Worm (Caenorhabditis elegans) whole organism, young adult: ENCODE results near the gene Y69A2AR.50.

ENCODE experiments used
- T07F8.4 ChIP-seq: sonication (generic microtip); optimal IDR thresholded peaks from 2 replicates; lab custom pipeline; 2016; ENCODE audit warnings: mild to moderate bottlenecking, missing genetic modification characterization, moderate library complexity, missing compliant biosample characterization
- cebp-1 ChIP-seq, 2 experiments: fragments of 200-800 bp in 1 of 2; sonication (Bioruptor generic) in 1 of 2; sonication (generic microtip) in 1 of 2; IDR thresholded peaks in 1 of 2; optimal IDR thresholded peaks in 1 of 2; 2 replicates each; pipeline versions ENCODE4 v1.3.6 to Lab custom; 2017 to 2022; ENCODE audit warnings: missing compliant biosample characterization in 2 of 2, missing genetic modification characterization in 2 of 2, mild to moderate bottlenecking in 1 of 2, missing genetic modification reagents in 1 of 2, moderate library complexity in 1 of 2
- ceh-91 ChIP-seq: fragments of 200-800 bp; sonication (Bioruptor generic); IDR thresholded peaks from 2 replicates; pipeline ENCODE4 v1.3.6; 2022; ENCODE audit warnings: missing genetic modification reagents, missing genetic modification characterization, missing compliant biosample characterization
- die-1 ChIP-seq: sonication (generic microtip); optimal IDR thresholded peaks from 2 replicates; lab custom pipeline; 2016; ENCODE audit warnings: missing genotype, mild to moderate bottlenecking, missing genetic modification characterization, missing compliant biosample characterization
- him-1 ChIP-seq: sonication (generic microtip); optimal IDR thresholded peaks from 2 replicates; lab custom pipeline; 2016; ENCODE audit warnings: missing genotype, missing genetic modification reagents, missing genetic modification characterization, missing compliant biosample characterization
- rec-8 ChIP-seq, 2 experiments: sonication (generic microtip); optimal IDR thresholded peaks; 2 replicates each; lab custom pipeline; 2016; ENCODE audit warnings: mild to moderate bottlenecking in 2 of 2, missing genetic modification characterization in 2 of 2, missing genetic modification reagents in 2 of 2, missing genotype in 2 of 2, missing biosample characterization in 1 of 2, missing compliant biosample characterization in 1 of 2, moderate library complexity in 1 of 2
- repo-1 ChIP-seq: sonication (generic microtip); optimal IDR thresholded peaks from 2 replicates; lab custom pipeline; 2017; ENCODE audit warnings: mild to moderate bottlenecking, missing genetic modification characterization, missing compliant biosample characterization
- tlf-1 ChIP-seq: fragments of 200-800 bp; sonication (Bioruptor generic); optimal IDR thresholded peaks from 2 replicates; lab custom pipeline; 2018; ENCODE audit warnings: mild to moderate bottlenecking, missing genetic modification characterization, missing compliant biosample characterization
- zfh-2 ChIP-seq: fragments of 200-800 bp; sonication (Bioruptor generic); conservative IDR thresholded peaks from 2 replicates; pipeline ENCODE4 v1.3.6; 2022; ENCODE audit warnings: missing genetic modification reagents, missing genetic modification characterization, missing compliant biosample characterization
- ztf-26 ChIP-seq: sonication (generic microtip); optimal IDR thresholded peaks from 2 replicates; lab custom pipeline; 2017; ENCODE audit warnings: missing genetic modification characterization, missing compliant biosample characterization
- ztf-3 ChIP-seq: fragments of 200-800 bp; sonication (Bioruptor generic); optimal IDR thresholded peaks from 2 replicates; lab custom pipeline; 2018; ENCODE audit warnings: mild to moderate bottlenecking, missing genetic modification characterization, missing compliant biosample characterization

DNA sequence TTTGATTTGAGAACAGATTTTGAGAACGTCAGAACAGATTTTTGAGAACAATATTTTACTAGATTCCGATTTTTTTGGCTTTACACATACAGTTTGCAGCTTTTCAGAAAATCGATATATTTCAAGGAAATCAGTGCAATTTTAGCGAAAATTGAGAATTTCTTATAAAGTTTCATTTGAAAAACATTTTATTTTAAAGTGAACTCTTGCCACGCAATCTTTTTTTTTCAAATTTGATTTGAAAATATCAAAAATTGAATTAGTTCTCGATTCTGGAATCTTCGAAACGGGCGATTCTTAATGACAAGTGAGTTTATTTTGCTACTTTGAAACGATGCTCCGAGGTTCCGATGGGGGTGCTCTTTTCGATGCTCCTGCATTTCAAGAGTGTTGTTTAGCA, 9.9 kb downstream of the Y69A2AR.50 start, which contains the start of gene Y69A2AR.51:
- TF ChIP-seq T07F8.4 (tag; lab: Kevin White, UChicago), result no peak
- TF ChIP-seq tlf-1 (GFP tag; lab: Kevin White, UChicago), result no peak
- TF ChIP-seq him-1 (tag; lab: Kevin White, UChicago), result no peak
- TF ChIP-seq cebp-1 (GFP tag; IDR thresholded peaks at IDR 0.05; lab: Robert Waterston, UW), result no peak
- TF ChIP-seq cebp-1 (tag; optimal IDR thresholded peaks at IDR 0.05; lab: Kevin White, UChicago), result no peak
- no peak for TF ChIP-seq die-1
- no peak for TF ChIP-seq zfh-2 (GFP tag; lab: Robert Waterston, UW)
- TF ChIP-seq ztf-26, result no peak
- no peak for TF ChIP-seq ceh-91 (GFP tag; lab: Robert Waterston, UW)
- TF ChIP-seq repo-1 (tag; lab: Kevin White, UChicago), result no peak
- TF ChIP-seq ztf-3 (GFP tag; lab: Kevin White, UChicago), result no peak
- no peak for TF ChIP-seq rec-8 (tag; optimal IDR thresholded peaks at IDR 0.05; lab: Kevin White, UChicago)
